Fruit fly (Drosophila melanogaster): ENCODE results near the gene DNAlig3.

The DNAlig3 gene

dm6 chr3R:12350497-12350896, 51.1 kb downstream of the DNAlig3 start, which contains the start of gene CG10038 (continued):
- TF ChIP-seq CG1233 (GFP tag; optimal IDR thresholded peaks at IDR 0.05) (no peak), BEAF-32 (GFP tag; optimal IDR thresholded peaks at IDR 0.05) (peak; percentile 93), CG33557 (GFP tag; optimal IDR thresholded peaks at IDR 0.05) (no peak), CG4424 (GFP tag; optimal IDR thresholded peaks at IDR 0.05) (peak; percentile 36), Awh (GFP tag; IDR thresholded peaks at IDR 0.05) (no peak), exex (tag; optimal IDR thresholded peaks at IDR 0.05) (no peak), CG31441 (GFP tag; IDR thresholded peaks at IDR 0.05) (peak; percentile 43; the same call in 1 of the 2 replicates), ato (GFP tag; IDR thresholded peaks at IDR 0.05; ENCODE audit: partially characterized antibody) (peak; percentile 87), Dad (GFP tag; optimal IDR thresholded peaks at IDR 0.05) (no peak), kah (GFP tag; optimal IDR thresholded peaks at IDR 0.05) (no peak), fd3F (GFP tag; optimal IDR thresholded peaks at IDR 0.05) (no peak), Adf1 (GFP tag; IDR thresholded peaks at IDR 0.05) (peak; percentile 25; the same call in 1 of the 2 replicates), CG12219 (GFP tag; optimal IDR thresholded peaks at IDR 0.05) (no peak), CG7556 (GFP tag; optimal IDR thresholded peaks at IDR 0.05) (no peak), CG16863 (GFP tag; optimal IDR thresholded peaks at IDR 0.05) (no peak), Fer2 (tag; optimal IDR thresholded peaks at IDR 0.05) (no peak), fd96Cb (tag; optimal IDR thresholded peaks at IDR 0.05) (no peak), klu (GFP tag; IDR thresholded peaks at IDR 0.05) (no peak), CG7745 (tag; optimal IDR thresholded peaks at IDR 0.05) (no peak), kni (GFP tag; optimal IDR thresholded peaks at IDR 0.05) (no peak), NFAT (GFP tag; IDR thresholded peaks at IDR 0.05) (no peak; the same call in 1 of the 2 replicates), Dek (tag; optimal IDR thresholded peaks at IDR 0.05) (peak; percentile 60), CG2199 (GFP tag; IDR thresholded peaks at IDR 0.05) (no peak), CG18599 (GFP tag; optimal IDR thresholded peaks at IDR 0.05) (no peak), CG12236 (GFP tag; optimal IDR thresholded peaks at IDR 0.05) (no peak), H15 (GFP tag; IDR thresholded peaks at IDR 0.05) (peak; percentile 42; the same call in 1 of the 3 replicates), NC2α (GFP tag; optimal IDR thresholded peaks at IDR 0.05) (no peak), CG10321 (GFP tag; IDR thresholded peaks at IDR 0.05) (no peak), CG14710 (tag; optimal IDR thresholded peaks at IDR 0.05) (peak; percentile 52), CG7963 (GFP tag; IDR thresholded peaks at IDR 0.05; ENCODE audit: partially characterized antibody) (peak; percentile 86), ATbp (GFP tag; optimal IDR thresholded peaks at IDR 0.05) (no peak), her (GFP tag; optimal IDR thresholded peaks at IDR 0.05) (no peak), dm (GFP tag; optimal IDR thresholded peaks at IDR 0.05) (no peak), dysf (GFP tag; IDR thresholded peaks at IDR 0.05) (0 out of 3 replicates have a peak, but pooled peaks have one; percentile 37), pros (GFP tag; optimal IDR thresholded peaks at IDR 0.05) (no peak), bsh (GFP tag; optimal IDR thresholded peaks at IDR 0.05) (peak in 1 of 2 experiments; percentile 31), Ets97D (GFP tag; optimal IDR thresholded peaks at IDR 0.05) (peak; percentile 60), D19B (GFP tag; optimal IDR thresholded peaks at IDR 0.05) (no peak), Dref (GFP tag; IDR thresholded peaks at IDR 0.05) (peak; percentile 88), CG18262 (tag; optimal IDR thresholded peaks at IDR 0.05) (peak; percentile 27), CG7786 (GFP tag; optimal IDR thresholded peaks at IDR 0.05) (no peak), Ssrp (tag; optimal IDR thresholded peaks at IDR 0.05) (no peak), da (GFP tag; optimal IDR thresholded peaks at IDR 0.05) (no peak), Hr3 (GFP tag; optimal IDR thresholded peaks at IDR 0.05) (peak; percentile 36), MBD-R2 (GFP tag; IDR thresholded peaks at IDR 0.05) (peak; percentile 100), E2f1 (GFP tag; IDR thresholded peaks at IDR 0.05) (no peak), crol (GFP tag; IDR thresholded peaks at IDR 0.05) (no peak), CG10654 (GFP tag; optimal IDR thresholded peaks at IDR 0.05) (peak; percentile 3), CG33213 (GFP tag; optimal IDR thresholded peaks at IDR 0.05) (peak; percentile 67), CG9727 (GFP tag; optimal IDR thresholded peaks at IDR 0.05) (no peak), CG3281 (GFP tag; optimal IDR thresholded peaks at IDR 0.05) (no peak)

Data from whole organism, embryonic.